Worm (Caenorhabditis elegans): ENCODE data around the gene rsd-2.
A peak's percentile ranks its signal among the peaks of the same experiment; 100 is the strongest.

rsd-2 gene

DNA sequence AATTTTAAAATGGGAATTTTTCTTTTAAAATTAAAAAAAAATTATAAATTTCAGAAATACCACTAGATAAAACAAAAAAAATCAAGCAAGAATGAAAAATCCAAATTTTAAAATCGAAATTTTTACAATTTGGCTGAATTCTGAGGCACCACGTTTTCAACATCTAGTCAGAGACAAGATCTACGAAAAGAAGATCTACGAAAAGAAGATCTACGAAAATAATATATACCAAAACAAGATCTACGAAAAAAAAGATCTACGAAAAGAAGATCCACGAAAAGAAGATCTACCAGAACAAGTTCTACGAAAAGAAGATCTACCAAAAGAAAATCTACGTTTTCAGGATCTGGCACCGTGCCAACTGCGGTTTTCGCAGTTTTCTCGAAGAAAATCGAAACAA lies 53.0 kb downstream of the rsd-2 start (continued):
- TF ChIP-seq nhr-20 (tag; optimal IDR thresholded peaks at IDR 0.05), result peak; percentile 8
- no peak for TF ChIP-seq sup-37 (GFP tag; optimal IDR thresholded peaks at IDR 0.05)
- no peak for TF ChIP-seq fkh-10 (GFP tag; optimal IDR thresholded peaks at IDR 0.05)
- peak; percentile 10 for TF ChIP-seq tbx-2 (tag; optimal IDR thresholded peaks at IDR 0.05)

DNA sequence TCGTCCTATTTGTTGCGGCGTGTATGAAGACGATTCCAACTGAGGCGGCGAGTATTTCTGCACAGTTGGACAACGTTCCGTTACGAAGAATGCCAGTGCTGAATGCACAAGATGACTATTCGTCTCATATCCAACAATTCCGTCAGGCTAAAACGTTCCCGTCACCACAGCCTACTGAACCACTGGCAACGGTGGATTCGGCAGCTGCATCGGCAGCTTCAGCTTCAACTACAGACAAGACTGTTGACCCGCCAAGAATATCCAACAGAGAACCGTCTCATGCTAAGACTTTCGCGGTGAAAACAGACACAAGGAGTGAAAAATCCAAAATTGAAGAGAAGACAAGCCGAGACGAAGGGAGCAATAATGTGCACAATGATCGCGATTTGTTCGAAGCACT lies 56.5 kb downstream of the rsd-2 start:
- TF ChIP-seq efl-1 (optimal IDR thresholded peaks at IDR 0.05) (no peak), efl-1 (GFP tag; optimal IDR thresholded peaks at IDR 0.05 in 1 of 2) (peak in 1 of 2 experiments; percentile 63), aha-1 (tag; optimal IDR thresholded peaks at IDR 0.05) (no peak)

DNA sequence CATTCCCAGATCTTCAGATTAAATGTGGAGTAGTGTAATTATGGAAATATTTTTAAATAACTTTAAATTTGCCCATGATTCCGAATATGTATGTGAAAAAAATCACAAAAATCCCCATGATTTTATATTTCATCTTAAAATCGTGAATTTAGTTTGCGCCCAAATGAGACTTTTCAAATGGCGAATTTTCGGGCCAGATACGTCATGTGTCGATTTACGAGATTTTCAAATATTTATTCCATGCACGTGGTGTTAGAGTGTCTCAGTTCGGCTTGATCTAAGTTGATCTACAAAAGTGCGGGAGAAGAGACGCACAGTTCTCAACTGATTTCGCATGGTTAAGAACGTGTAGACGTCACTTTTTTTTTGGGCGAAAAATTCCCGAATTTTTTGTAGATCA lies 57.6 kb downstream of the rsd-2 start, which contains the start of gene Y38H8A.1:
Gene Y38H8A.1 (plus strand): TSS at position 301 of the 400 bp plus-strand sequence.
- TF ChIP-seq C04F5.9 (tag; optimal IDR thresholded peaks at IDR 0.05) (no peak), ceh-90 (tag; optimal IDR thresholded peaks at IDR 0.05) (no peak)

DNA sequence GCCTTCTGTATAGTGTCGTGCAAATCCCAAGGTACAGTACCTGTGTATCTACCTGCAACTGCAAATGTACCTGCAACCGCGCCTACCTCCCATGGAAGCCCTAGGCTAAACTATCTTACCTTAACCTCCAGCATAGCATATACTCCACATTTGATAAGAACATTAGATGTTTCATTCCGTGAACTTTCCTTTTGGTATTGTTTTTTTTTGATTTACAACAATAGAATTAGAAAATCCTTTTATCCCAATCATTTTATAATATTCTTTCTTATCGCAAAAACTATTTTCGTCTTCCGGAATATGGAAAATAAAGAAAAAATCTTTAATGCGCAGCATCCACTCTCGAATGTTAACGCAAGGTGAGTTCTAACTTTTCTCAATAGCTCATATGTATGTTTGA lies 65.9 kb downstream of the rsd-2 start, which contains the start of gene Y38H8A.2:
Gene Y38H8A.2 (plus strand): TSS at position 301 of the 400 bp plus-strand sequence.
- TF ChIP-seq pag-3 (tag; optimal IDR thresholded peaks at IDR 0.05; ENCODE audit: borderline replicate concordance, insufficient read depth) (no peak), ceh-90 (tag; optimal IDR thresholded peaks at IDR 0.05) (no peak), lin-35 (GFP tag; optimal IDR thresholded peaks at IDR 0.05) (no peak), mab-9 (GFP tag; IDR thresholded peaks at IDR 0.05) (no peak), skn-1 (tag; optimal IDR thresholded peaks at IDR 0.05) (no peak), nhr-19 (GFP tag; conservative IDR thresholded peaks at IDR 0.05) (no peak), lin-39 (tag; optimal IDR thresholded peaks at IDR 0.05) (no peak), fkh-8 (tag; optimal IDR thresholded peaks at IDR 0.05) (no peak), isw-1 (GFP tag; IDR thresholded peaks at IDR 0.05) (no peak), tbx-2 (tag; optimal IDR thresholded peaks at IDR 0.05) (no peak), ces-1 (GFP tag; optimal IDR thresholded peaks at IDR 0.05) (no peak), xbp-1 (tag; optimal IDR thresholded peaks at IDR 0.05) (no peak), sox-4 (tag; optimal IDR thresholded peaks at IDR 0.05) (no peak), tlp-1 (tag; optimal IDR thresholded peaks at IDR 0.05) (no peak), egl-27 (tag; optimal IDR thresholded peaks at IDR 0.05) (no peak)

DNA sequence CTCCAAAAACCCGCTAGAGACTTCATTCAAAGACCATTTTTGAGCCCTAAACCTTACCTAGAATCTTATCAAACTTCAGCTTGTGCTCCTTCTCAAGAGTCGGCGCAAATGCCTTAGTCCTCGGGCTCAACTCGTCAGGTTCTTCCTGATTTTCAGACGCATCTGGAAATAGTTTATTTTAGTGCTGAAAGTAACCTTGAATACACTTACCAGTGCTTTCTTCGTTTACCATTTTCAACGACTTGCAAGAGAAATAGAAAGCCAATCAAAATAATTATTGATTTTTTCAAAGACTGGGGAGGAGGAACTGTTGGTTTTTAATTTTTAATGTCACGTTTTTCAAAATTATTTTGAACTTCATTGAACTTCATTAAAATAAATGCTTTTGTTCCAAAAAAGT lies 68.1 kb downstream of the rsd-2 start, which contains the start of the genes ttbk-8.1 and Y38H8A.4:
Gene ttbk-8.1 (plus strand): TSS at position 301 of the 400 bp plus-strand sequence.
Gene Y38H8A.4 (minus strand): TSS at position 366 of the 400 bp plus-strand sequence.
- TF ChIP-seq fkh-10 (GFP tag; optimal IDR thresholded peaks at IDR 0.05) (no peak), unc-86 (tag; optimal IDR thresholded peaks at IDR 0.05) (no peak)
